Worm (Caenorhabditis elegans) whole organism, L1 larva: ENCODE results near the gene rga-1.

Source experiments
- C04F5.9 ChIP-seq: sonication (generic microtip); optimal IDR thresholded peaks from 2 replicates; lab custom pipeline; 2016; ENCODE audit warnings: missing genetic modification characterization, missing compliant biosample characterization
- C34B4.2 ChIP-seq: sonication (generic microtip); optimal IDR thresholded peaks from 2 replicates; lab custom pipeline; 2017; ENCODE audit warnings: mild to moderate bottlenecking, missing genetic modification characterization, missing compliant biosample characterization
- blmp-1 ChIP-seq: fragments of 150-350 bp; optimal IDR thresholded peaks from 2 replicates; lab custom pipeline; 2014; ENCODE audit warnings: missing biosample characterization, missing genetic modification characterization
- ceh-63 ChIP-seq: fragments of 200-800 bp; sonication (Bioruptor generic); optimal IDR thresholded peaks from 2 replicates; lab custom pipeline; 2018; ENCODE audit warnings: mild to moderate bottlenecking, missing genetic modification characterization, missing compliant biosample characterization
- ceh-8 ChIP-seq: fragments of 200-800 bp; sonication (Bioruptor generic); optimal IDR thresholded peaks from 2 replicates; lab custom pipeline; 2018; ENCODE audit warnings: mild to moderate bottlenecking, missing genetic modification characterization, moderate library complexity, missing compliant biosample characterization
- ceh-82 ChIP-seq, 3 experiments: fragments of 150-350 bp in 1 of 3; sonication (generic microtip) in 2 of 3; optimal IDR thresholded peaks; 2 replicates each; lab custom pipeline; 2014 to 2017; ENCODE audit warnings: missing biosample characterization in 3 of 3, missing genetic modification characterization in 3 of 3
- ceh-88 ChIP-seq: fragments of 200-800 bp; sonication (Bioruptor generic); IDR thresholded peaks from 2 replicates; pipeline ENCODE4 v1.3.6; 2022; ENCODE audit warnings: missing genetic modification characterization, missing compliant biosample characterization
- dpl-1 ChIP-seq, 3 experiments: fragments of 150-350 bp in 2 of 3; sonication (generic microtip) in 1 of 3; optimal IDR thresholded peaks; 2 replicates each; lab custom pipeline; 2014 to 2017; ENCODE audit warnings: missing biosample characterization in 3 of 3, missing genetic modification characterization in 3 of 3, missing genetic modification reagents in 3 of 3
- efl-1 ChIP-seq, 4 experiments: fragments of 150-350 bp; optimal IDR thresholded peaks in 3 of 4; peaks in 1 of 4; 1 replicate in 1 of 4; 2 replicates in 3 of 4; lab custom pipeline; 2014; ENCODE audit warnings: missing biosample characterization in 2 of 4, missing genetic modification characterization in 2 of 4, missing genetic modification reagents in 2 of 4
- efl-3 ChIP-seq: fragments of 200-800 bp; sonication (Bioruptor generic); optimal IDR thresholded peaks from 2 replicates; lab custom pipeline; 2018; ENCODE audit warnings: mild to moderate bottlenecking, missing genetic modification characterization, missing compliant biosample characterization
- egl-13 ChIP-seq: sonication (generic microtip); optimal IDR thresholded peaks from 2 replicates; lab custom pipeline; 2016; ENCODE audit warnings: missing genotype, missing genetic modification reagents, missing genetic modification characterization, missing compliant biosample characterization
- elt-2 ChIP-seq: sonication (generic microtip); optimal IDR thresholded peaks from 2 replicates; lab custom pipeline; 2016; ENCODE audit warnings: missing genetic modification characterization, mild to moderate bottlenecking, inconsistent platforms, missing compliant biosample characterization, missing genetic modification reagents
- ets-5 ChIP-seq: fragments of 200-800 bp; sonication (Bioruptor generic); IDR thresholded peaks from 2 replicates; pipeline ENCODE4 v1.3.6; 2022; ENCODE audit warnings: missing genetic modification characterization, missing compliant biosample characterization
- fkh-10 ChIP-seq: sonication (generic microtip); optimal IDR thresholded peaks from 2 replicates; lab custom pipeline; 2017; ENCODE audit warnings: missing biosample characterization, missing genetic modification reagents, missing genetic modification characterization
- grh-1 ChIP-seq: fragments of 200-800 bp; sonication (Bioruptor generic); IDR thresholded peaks from 2 replicates; pipeline ENCODE4 v1.3.6; 2022; ENCODE audit warnings: missing genetic modification reagents, missing genetic modification characterization, missing compliant biosample characterization
- hlh-17 ChIP-seq: fragments of 200-800 bp; sonication (Bioruptor generic); optimal IDR thresholded peaks from 2 replicates; lab custom pipeline; 2018; ENCODE audit warnings: missing genetic modification characterization, mild to moderate bottlenecking, missing compliant biosample characterization, moderate library complexity, borderline replicate concordance
- irx-1 ChIP-seq: sonication (generic microtip); optimal IDR thresholded peaks from 2 replicates; lab custom pipeline; 2016; ENCODE audit warnings: missing genetic modification characterization, missing compliant biosample characterization
- jun-1 ChIP-seq: fragments of 150-350 bp; optimal IDR thresholded peaks from 2 replicates; lab custom pipeline; 2014; ENCODE audit warnings: missing biosample characterization, missing genetic modification reagents, missing genetic modification characterization
- lin-13 ChIP-seq: fragments of 150-350 bp; optimal IDR thresholded peaks from 2 replicates; lab custom pipeline; 2014; ENCODE audit warnings: missing biosample characterization, missing genetic modification reagents, missing genetic modification characterization
- lin-15B ChIP-seq: fragments of 150-350 bp; sonication (generic microtip); optimal IDR thresholded peaks from 3 replicates; lab custom pipeline; 2014; ENCODE audit warnings: missing biosample characterization, missing genetic modification characterization
- lin-35 ChIP-seq, 2 experiments: fragments of 150-350 bp; optimal IDR thresholded peaks; 2 replicates each; lab custom pipeline; 2014; ENCODE audit warnings: missing biosample characterization in 2 of 2, missing genetic modification characterization in 2 of 2, missing genetic modification reagents in 2 of 2
- mab-9 ChIP-seq: fragments of 200-800 bp; sonication (Bioruptor generic); IDR thresholded peaks from 2 replicates; pipeline ENCODE4 v1.3.6; 2022; ENCODE audit warnings: missing genetic modification reagents, missing genetic modification characterization, missing compliant biosample characterization
- mef-2 ChIP-seq: fragments of 150-350 bp; optimal IDR thresholded peaks from 2 replicates; lab custom pipeline; 2014; ENCODE audit warnings: missing biosample characterization, missing genetic modification characterization
- nhr-11 ChIP-seq: fragments of 150-350 bp; optimal IDR thresholded peaks from 2 replicates; lab custom pipeline; 2014; ENCODE audit warnings: missing biosample characterization, missing genetic modification characterization
- nhr-20 ChIP-seq: sonication (generic microtip); optimal IDR thresholded peaks from 2 replicates; lab custom pipeline; 2016; ENCODE audit warnings: mild to moderate bottlenecking, missing genetic modification characterization, missing compliant biosample characterization
- nhr-237 ChIP-seq: fragments of 150-350 bp; optimal IDR thresholded peaks from 2 replicates; lab custom pipeline; 2014; ENCODE audit warnings: missing biosample characterization, missing genetic modification characterization
- nhr-28 ChIP-seq: fragments of 150-350 bp; optimal IDR thresholded peaks from 2 replicates; lab custom pipeline; 2014; ENCODE audit warnings: missing biosample characterization, missing genetic modification characterization
- nhr-76 ChIP-seq: sonication (generic microtip); optimal IDR thresholded peaks from 2 replicates; lab custom pipeline; 2017; ENCODE audit warnings: missing biosample characterization, missing genetic modification characterization
- nhr-77 ChIP-seq: fragments of 150-350 bp; optimal IDR thresholded peaks from 2 replicates; lab custom pipeline; 2014; ENCODE audit warnings: missing biosample characterization, missing genetic modification characterization
- nhr-85 ChIP-seq: sonication (generic microtip); peaks from one replicate; lab custom pipeline; 2016; ENCODE audit warnings: missing genetic modification characterization, inconsistent platforms, missing compliant biosample characterization
- snu-23 ChIP-seq: sonication (generic microtip); optimal IDR thresholded peaks from 2 replicates; lab custom pipeline; 2016; ENCODE audit warnings: missing genetic modification characterization, missing compliant biosample characterization
- sox-4 ChIP-seq: sonication (generic microtip); optimal IDR thresholded peaks from 2 replicates; lab custom pipeline; 2016; ENCODE audit warnings: missing genetic modification characterization, missing compliant biosample characterization
- swsn-7 ChIP-seq: sonication (generic microtip); optimal IDR thresholded peaks from 2 replicates; lab custom pipeline; 2016; ENCODE audit warnings: missing genetic modification characterization, missing compliant biosample characterization
- tbx-2 ChIP-seq: sonication (generic microtip); optimal IDR thresholded peaks from 2 replicates; lab custom pipeline; 2016; ENCODE audit warnings: missing genetic modification characterization, missing compliant biosample characterization
- unc-30 ChIP-seq: sonication (generic microtip); optimal IDR thresholded peaks from 2 replicates; lab custom pipeline; 2017; ENCODE audit warnings: missing biosample characterization, missing genetic modification characterization
- unc-86 ChIP-seq: sonication (generic microtip); optimal IDR thresholded peaks from 2 replicates; lab custom pipeline; 2016; ENCODE audit warnings: missing genetic modification characterization, missing compliant biosample characterization
- vab-15 ChIP-seq: sonication (generic microtip); optimal IDR thresholded peaks from 2 replicates; lab custom pipeline; 2017; ENCODE audit warnings: missing genotype, mild to moderate bottlenecking, missing genetic modification characterization, missing compliant biosample characterization
- zag-1 ChIP-seq: fragments of 150-350 bp; optimal IDR thresholded peaks from 2 replicates; lab custom pipeline; 2014; ENCODE audit warnings: missing biosample characterization, missing genetic modification characterization
- zip-4 ChIP-seq: fragments of 200-800 bp; sonication (Bioruptor generic); optimal IDR thresholded peaks from 2 replicates; lab custom pipeline; 2018; ENCODE audit warnings: mild to moderate bottlenecking, missing genetic modification characterization, moderate library complexity, missing compliant biosample characterization
- ztf-11 ChIP-seq, 2 experiments: sonication (generic microtip); optimal IDR thresholded peaks; 2 replicates each; lab custom pipeline; 2016 to 2017; ENCODE audit warnings: missing genetic modification characterization in 2 of 2, missing biosample characterization in 1 of 2, missing compliant biosample characterization in 1 of 2

The rga-1 gene

DNA sequence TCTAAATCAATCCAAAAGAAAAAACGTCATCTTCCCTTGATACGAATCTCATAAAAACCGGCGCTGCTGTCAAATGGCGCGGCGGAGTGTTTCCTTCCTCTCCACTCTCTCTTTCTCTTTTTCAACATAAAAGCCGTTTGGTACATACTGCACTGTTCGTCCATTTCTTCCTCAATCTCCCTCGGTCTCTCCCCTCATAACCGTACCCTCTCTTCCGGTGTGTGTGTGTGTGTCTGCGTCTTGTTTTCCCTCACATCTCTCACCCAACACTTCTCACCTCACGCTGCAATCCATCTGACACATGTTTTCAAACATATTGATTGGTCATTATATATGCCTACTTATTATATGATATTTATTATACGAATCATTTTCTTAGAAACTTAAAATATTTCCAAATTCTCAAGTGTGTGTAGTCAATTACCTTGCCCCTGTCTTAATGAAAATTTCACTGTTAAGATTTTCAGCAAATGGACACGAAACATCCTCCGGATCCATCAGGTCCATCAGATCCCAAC, at the start of gene rga-1, which contains the start of gene aars-1 (continued):
- TF ChIP-seq nhr-77 (tag; lab: Kevin White, UChicago) (peak; percentile 16), ets-5 (GFP tag; lab: Robert Waterston, UW) (no peak), lin-15B (tag; lab: Kevin White, UChicago) (no peak), mab-9 (no peak), ceh-88 (GFP tag; lab: Robert Waterston, UW) (no peak), C04F5.9 (tag; lab: Kevin White, UChicago) (no peak), irx-1 (tag; lab: Kevin White, UChicago) (no peak), nhr-28 (tag; lab: Kevin White, UChicago) (no peak), ztf-11 (tag; optimal IDR thresholded peaks at IDR 0.05; lab: Kevin White, UChicago) (peak in 1 of 2 experiments; percentile 16), unc-86 (no peak), nhr-76 (no peak), lin-35 (GFP tag; optimal IDR thresholded peaks at IDR 0.05; lab: Kevin White, UChicago) (peak in 1 of 2 experiments; percentile 62), sox-4 (tag; lab: Kevin White, UChicago) (no peak), fkh-10 (GFP tag; lab: Kevin White, UChicago) (no peak), nhr-237 (tag; lab: Kevin White, UChicago) (no peak), tbx-2 (tag; lab: Kevin White, UChicago) (peak; percentile 55), elt-2 (peak; percentile 8), blmp-1 (tag; lab: Kevin White, UChicago) (peak; percentile 88), nhr-85 (peak; percentile 83), zag-1 (no peak), C34B4.2 (tag; lab: Kevin White, UChicago) (no peak), hlh-17 (GFP tag; lab: Kevin White, UChicago) (no peak), lin-13 (GFP tag; lab: Kevin White, UChicago) (no peak), unc-30 (no peak), nhr-20 (tag; lab: Kevin White, UChicago) (peak; percentile 68), dpl-1 (GFP tag; optimal IDR thresholded peaks at IDR 0.05; lab: Kevin White, UChicago) (peak in 2 of 3 experiments; percentile 26 to 44), grh-1 (GFP tag; lab: Robert Waterston, UW) (no peak), nhr-11 (no peak), ceh-63 (GFP tag; lab: Kevin White, UChicago) (no peak), efl-1 (optimal IDR thresholded peaks at IDR 0.05; lab: Kevin White, UChicago) (peak; percentile 41 to 47), efl-1 (GFP tag; optimal IDR thresholded peaks at IDR 0.05 in 1 of 2; lab: Kevin White, UChicago) (peak; percentile 29 to 91), zip-4 (GFP tag; lab: Kevin White, UChicago) (no peak)

DNA sequence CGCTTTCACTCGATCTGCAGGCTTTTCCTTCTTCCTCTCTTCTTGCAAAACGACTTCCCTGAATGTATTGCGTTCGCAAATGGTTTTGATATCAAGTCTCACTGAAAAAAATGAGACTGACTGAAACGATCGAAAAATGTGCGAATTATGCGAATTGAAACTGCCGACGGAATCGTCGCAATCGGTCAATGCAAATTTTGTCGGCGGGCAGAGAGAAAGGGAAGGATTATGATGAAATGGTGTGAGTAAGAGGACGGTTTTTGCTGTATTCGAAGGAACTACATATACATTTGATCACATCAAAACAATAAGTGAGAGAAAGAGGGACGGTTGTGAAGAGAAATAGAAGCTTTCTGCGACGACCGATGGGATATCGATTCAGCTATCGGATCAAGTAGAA, 49.0 kb upstream of the rga-1 start, which contains the start of gene C05D12.1:
Gene C05D12.1 (minus strand): TSS at position 101 of the 400 bp plus-strand sequence.
- TF ChIP-seq mef-2 (tag; lab: Kevin White, UChicago) (no peak), blmp-1 (tag; lab: Kevin White, UChicago) (peak; percentile 33), ztf-11 (tag; optimal IDR thresholded peaks at IDR 0.05; lab: Kevin White, UChicago) (no peak), zag-1 (no peak), jun-1 (tag; lab: Kevin White, UChicago) (no peak)

DNA sequence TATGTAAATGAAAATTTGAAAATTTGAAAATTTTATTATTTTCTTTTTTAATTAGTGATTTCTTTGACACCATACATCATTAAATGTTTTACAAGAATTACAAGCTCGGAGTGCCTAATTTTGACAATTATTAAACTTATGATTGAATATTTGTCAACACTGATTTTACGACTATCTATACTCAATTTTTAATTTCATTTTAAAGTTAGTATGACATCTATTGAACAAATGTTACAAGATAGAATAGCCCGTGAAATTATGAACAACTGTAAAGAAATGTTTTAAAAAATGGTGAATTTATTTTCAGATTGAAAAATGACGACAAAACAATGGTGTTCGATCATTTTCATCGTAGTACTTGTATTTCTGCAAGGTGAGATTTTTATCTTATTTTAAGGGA, 46.7 kb upstream of the rga-1 start, which contains the start of gene C05D12.2:
Gene C05D12.2 (plus strand): TSS at position 301 of the 400 bp plus-strand sequence.
- TF ChIP-seq egl-13 (tag; lab: Kevin White, UChicago), result no peak
- no peak for TF ChIP-seq lin-35 (GFP tag; optimal IDR thresholded peaks at IDR 0.05; lab: Kevin White, UChicago)
- no peak for TF ChIP-seq elt-2
- no peak for TF ChIP-seq C04F5.9 (tag; lab: Kevin White, UChicago)
- TF ChIP-seq unc-86, result no peak
- no peak for TF ChIP-seq lin-13 (GFP tag; lab: Kevin White, UChicago)
- TF ChIP-seq efl-1 (optimal IDR thresholded peaks at IDR 0.05; lab: Kevin White, UChicago), result no peak
- TF ChIP-seq efl-1 (GFP tag; optimal IDR thresholded peaks at IDR 0.05 in 1 of 2; lab: Kevin White, UChicago), result no peak
- TF ChIP-seq ceh-8 (GFP tag; lab: Kevin White, UChicago), result no peak
- TF ChIP-seq vab-15, result no peak
- no peak for TF ChIP-seq ceh-82 (tag; optimal IDR thresholded peaks at IDR 0.05; lab: Kevin White, UChicago)
- no peak for TF ChIP-seq swsn-7 (tag; lab: Kevin White, UChicago)
- no peak for TF ChIP-seq lin-15B (tag; lab: Kevin White, UChicago)
- no peak for TF ChIP-seq efl-3
- TF ChIP-seq zag-1, result no peak
- TF ChIP-seq irx-1 (tag; lab: Kevin White, UChicago), result no peak
- no peak for TF ChIP-seq snu-23 (GFP tag; lab: Kevin White, UChicago)
